Worm (Caenorhabditis elegans) whole organism, L4/young adult: ENCODE measurements around the gene F28G4.2.

Experiments
- W03F9.2 ChIP-seq: fragments of 150-350 bp; optimal IDR thresholded peaks from 2 replicates; lab custom pipeline; 2014; ENCODE audit warnings: missing biosample characterization, missing genetic modification characterization
- dao-5 ChIP-seq: sonication (generic microtip); optimal IDR thresholded peaks from 2 replicates; lab custom pipeline; 2016; ENCODE audit warnings: missing genotype, missing genetic modification characterization, moderate library complexity, missing compliant biosample characterization
- him-1 ChIP-seq: sonication (generic microtip); optimal IDR thresholded peaks from 2 replicates; lab custom pipeline; 2016; ENCODE audit warnings: missing genotype, missing genetic modification reagents, missing genetic modification characterization, missing compliant biosample characterization

Gene F28G4.2

ce11 chrV:16237223-16237622 lies 44.9 kb downstream of the F28G4.2 start, which contains the start of gene F21H7.5:
TSS of gene F21H7.5 (plus strand) at chrV:16237523.
- TF ChIP-seq W03F9.2 (tag; lab: Kevin White, UChicago), result no peak
- no peak for TF ChIP-seq dao-5 (tag; lab: Kevin White, UChicago)
- TF ChIP-seq him-1 (tag; lab: Kevin White, UChicago), result no peak

ce11 chrV:16235647-16236046 lies 46.5 kb downstream of the F28G4.2 start, which contains the start of gene srh-98:
TSS of gene srh-98 (minus strand) at chrV:16235747.
- TF ChIP-seq dao-5 (tag; lab: Kevin White, UChicago) (no peak), him-1 (tag; lab: Kevin White, UChicago) (no peak), W03F9.2 (tag; lab: Kevin White, UChicago) (no peak)

- no peak for TF ChIP-seq him-1 (tag; lab: Kevin White, UChicago)
Measured at ce11 chrV:16235135-16235534, 47.0 kb downstream of the F28G4.2 start, which contains the start of gene F21H7.3. TSS of gene F21H7.3 (minus strand) at chrV:16235235.

ce11 chrV:16233624-16234023 lies 48.5 kb downstream of the F28G4.2 start, which contains the start of gene clec-233:
TSS of gene clec-233 (plus strand) at chrV:16233924.
- TF ChIP-seq dao-5 (tag; lab: Kevin White, UChicago) (no peak), W03F9.2 (tag; lab: Kevin White, UChicago) (no peak), him-1 (tag; lab: Kevin White, UChicago) (no peak)

ce11 chrV:16232180-16232579 lies 49.9 kb downstream of the F28G4.2 start, which contains the start of gene gst-22:
TSS of gene gst-22 (minus strand) at chrV:16232282.
- no peak for TF ChIP-seq dao-5 (tag; lab: Kevin White, UChicago)
- TF ChIP-seq him-1 (tag; lab: Kevin White, UChicago), result no peak
- no peak for TF ChIP-seq W03F9.2 (tag; lab: Kevin White, UChicago)
